Worm (Caenorhabditis elegans): ENCODE data around the gene srbc-82.

srbc-82 gene

ce11 chrV:16297070-16297469, 3.3 kb upstream of the srbc-82 start, which contains the start of gene srbc-83:
srbc-83 (plus strand) TSS chrV:16297370.
- TF ChIP-seq sptf-1 (tag; optimal IDR thresholded peaks at IDR 0.05) = no peak
- no peak for TF ChIP-seq grh-1 (GFP tag; IDR thresholded peaks at IDR 0.05)
- no peak for TF ChIP-seq alr-1 (tag; optimal IDR thresholded peaks at IDR 0.05; ENCODE audit: borderline replicate concordance)
- no peak for TF ChIP-seq nhr-20 (tag; optimal IDR thresholded peaks at IDR 0.05)
- no peak for TF ChIP-seq zag-1 (tag; optimal IDR thresholded peaks at IDR 0.05)
- TF ChIP-seq nhr-12 (tag; optimal IDR thresholded peaks at IDR 0.05) = no peak
- TF ChIP-seq lin-15B (tag; optimal IDR thresholded peaks at IDR 0.05) = no peak
- TF ChIP-seq rnt-1 (tag; optimal IDR thresholded peaks at IDR 0.05) = no peak
- TF ChIP-seq nhr-28 (tag; optimal IDR thresholded peaks at IDR 0.05) = no peak
- no peak for TF ChIP-seq mdl-1 (tag; optimal IDR thresholded peaks at IDR 0.05)
- no peak for TF ChIP-seq hlh-17 (GFP tag; optimal IDR thresholded peaks at IDR 0.05; ENCODE audit: borderline replicate concordance)
- no peak for TF ChIP-seq zip-4 (GFP tag; optimal IDR thresholded peaks at IDR 0.05)
- no peak for TF ChIP-seq hpl-2 (GFP tag; optimal IDR thresholded peaks at IDR 0.05)
- no peak for TF ChIP-seq elt-3 (tag; optimal IDR thresholded peaks at IDR 0.05)
- no peak for TF ChIP-seq C34B4.2 (tag; optimal IDR thresholded peaks at IDR 0.05)
- no peak for TF ChIP-seq nhr-77 (tag; optimal IDR thresholded peaks at IDR 0.05)

ce11 chrV:16298669-16299068, 1.7 kb upstream of the srbc-82 start, which contains the start of gene srbc-84:
srbc-84 (plus strand) TSS chrV:16298969.
- no peak for TF ChIP-seq nhr-20 (tag; optimal IDR thresholded peaks at IDR 0.05)
- TF ChIP-seq ceh-82 (tag; optimal IDR thresholded peaks at IDR 0.05) = no peak

ce11 chrV:16299834-16300233, 542 bp upstream of the srbc-82 start:
- TF ChIP-seq F16B12.6 (tag; optimal IDR thresholded peaks at IDR 0.05) = peak; percentile 29
- no peak for TF ChIP-seq C16A3.4 (tag; optimal IDR thresholded peaks at IDR 0.05)

- TF ChIP-seq elt-2 (tag; optimal IDR thresholded peaks at IDR 0.05) (peak; percentile 43), efl-1 (optimal IDR thresholded peaks at IDR 0.05) (no peak), efl-1 (GFP tag; optimal IDR thresholded peaks at IDR 0.05 in 1 of 2) (peak in 1 of 2 experiments; percentile 31), mdl-1 (tag; optimal IDR thresholded peaks at IDR 0.05) (no peak), lin-13 (GFP tag; optimal IDR thresholded peaks at IDR 0.05) (no peak), nhr-77 (tag; optimal IDR thresholded peaks at IDR 0.05) (no peak), ceh-8 (GFP tag; optimal IDR thresholded peaks at IDR 0.05) (no peak), hlh-4 (tag; optimal IDR thresholded peaks at IDR 0.05) (no peak), nhr-85 (tag) (no peak), lin-39 (tag; optimal IDR thresholded peaks at IDR 0.05) (no peak), vab-15 (tag; optimal IDR thresholded peaks at IDR 0.05) (no peak), zag-1 (tag; optimal IDR thresholded peaks at IDR 0.05) (no peak), rnt-1 (tag; optimal IDR thresholded peaks at IDR 0.05) (no peak), ztf-4 (tag; optimal IDR thresholded peaks at IDR 0.05) (no peak)
Measured at ce11 chrV:16302439-16302838, 2.1 kb downstream of the srbc-82 start, which contains the start of the genes C31A11.13 and oac-6. C31A11.13 (minus strand) TSS chrV:16302551. oac-6 (plus strand) TSS chrV:16302717.

ce11 chrV:16307253-16307652, 6.9 kb downstream of the srbc-82 start, which contains the start of gene srxa-7:
srxa-7 (plus strand) TSS chrV:16307553.
- TF ChIP-seq unc-86 (tag; optimal IDR thresholded peaks at IDR 0.05) (no peak), nhr-12 (tag; optimal IDR thresholded peaks at IDR 0.05) (no peak), unc-98 (GFP tag; IDR thresholded peaks at IDR 0.05) (no peak), nhr-77 (tag; optimal IDR thresholded peaks at IDR 0.05) (no peak), tbx-2 (tag; optimal IDR thresholded peaks at IDR 0.05) (no peak), nhr-28 (tag; optimal IDR thresholded peaks at IDR 0.05) (no peak), lin-39 (tag; optimal IDR thresholded peaks at IDR 0.05) (no peak), zag-1 (tag; optimal IDR thresholded peaks at IDR 0.05) (no peak), C04F5.9 (tag; optimal IDR thresholded peaks at IDR 0.05) (no peak), nhr-47 (tag; optimal IDR thresholded peaks at IDR 0.05) (no peak), pqm-1 (tag; optimal IDR thresholded peaks at IDR 0.05) (no peak), nhr-19 (GFP tag; conservative IDR thresholded peaks at IDR 0.05) (no peak), snpc-4 (tag; optimal IDR thresholded peaks at IDR 0.05) (no peak), hpl-2 (GFP tag; optimal IDR thresholded peaks at IDR 0.05) (no peak)

Data from whole organism, L1 larva.